Worm (Caenorhabditis elegans) whole organism, L1 larva: ENCODE measurements around the gene F28F5.6.

Experiments used
- C16A3.4 ChIP-seq: fragments of 150-350 bp; optimal IDR thresholded peaks from 2 replicates; lab custom pipeline; 2014; ENCODE audit warnings: missing biosample characterization, missing genetic modification characterization
- F16B12.6 ChIP-seq: fragments of 150-350 bp; optimal IDR thresholded peaks from 2 replicates; lab custom pipeline; 2014; ENCODE audit warnings: missing biosample characterization, missing genetic modification characterization
- alr-1 ChIP-seq: fragments of 200-800 bp; sonication (Bioruptor generic); optimal IDR thresholded peaks from 2 replicates; lab custom pipeline; 2018; ENCODE audit warnings: borderline replicate concordance, mild to moderate bottlenecking, missing genetic modification characterization, missing compliant biosample characterization
- ama-1 ChIP-seq: fragments of 150-350 bp; optimal IDR thresholded peaks from 2 replicates; lab custom pipeline; 2014
- blmp-1 ChIP-seq: fragments of 150-350 bp; optimal IDR thresholded peaks from 2 replicates; lab custom pipeline; 2014; ENCODE audit warnings: missing biosample characterization, missing genetic modification characterization
- dpl-1 ChIP-seq, 3 experiments: fragments of 150-350 bp in 2 of 3; sonication (generic microtip) in 1 of 3; optimal IDR thresholded peaks; 2 replicates each; lab custom pipeline; 2014 to 2017; ENCODE audit warnings: missing biosample characterization in 3 of 3, missing genetic modification characterization in 3 of 3, missing genetic modification reagents in 3 of 3
- efl-1 ChIP-seq, 4 experiments: fragments of 150-350 bp; optimal IDR thresholded peaks in 3 of 4; peaks in 1 of 4; 1 replicate in 1 of 4; 2 replicates in 3 of 4; lab custom pipeline; 2014; ENCODE audit warnings: missing biosample characterization in 2 of 4, missing genetic modification characterization in 2 of 4, missing genetic modification reagents in 2 of 4
- egl-27 ChIP-seq, 2 experiments: fragments of 150-350 bp in 1 of 2; sonication (generic microtip); optimal IDR thresholded peaks; 3 replicates each; lab custom pipeline; 2017 to 2018; ENCODE audit warnings: missing biosample characterization in 2 of 2, missing genetic modification characterization in 2 of 2, missing genetic modification reagents in 2 of 2
- elt-2 ChIP-seq: sonication (generic microtip); optimal IDR thresholded peaks from 2 replicates; lab custom pipeline; 2016; ENCODE audit warnings: missing genetic modification characterization, mild to moderate bottlenecking, inconsistent platforms, missing compliant biosample characterization, missing genetic modification reagents
- hlh-17 ChIP-seq: fragments of 200-800 bp; sonication (Bioruptor generic); optimal IDR thresholded peaks from 2 replicates; lab custom pipeline; 2018; ENCODE audit warnings: missing genetic modification characterization, mild to moderate bottlenecking, missing compliant biosample characterization, moderate library complexity, borderline replicate concordance
- hlh-4 ChIP-seq: sonication (generic microtip); optimal IDR thresholded peaks from 2 replicates; lab custom pipeline; 2016; ENCODE audit warnings: mild to moderate bottlenecking, missing genetic modification characterization, missing compliant biosample characterization
- irx-1 ChIP-seq: sonication (generic microtip); optimal IDR thresholded peaks from 2 replicates; lab custom pipeline; 2016; ENCODE audit warnings: missing genetic modification characterization, missing compliant biosample characterization
- isw-1 ChIP-seq: fragments of 200-800 bp; sonication (Bioruptor generic); IDR thresholded peaks from 2 replicates; pipeline ENCODE4 v1.3.6; 2022; ENCODE audit warnings: missing genetic modification characterization, missing compliant biosample characterization
- lin-13 ChIP-seq: fragments of 150-350 bp; optimal IDR thresholded peaks from 2 replicates; lab custom pipeline; 2014; ENCODE audit warnings: missing biosample characterization, missing genetic modification reagents, missing genetic modification characterization
- lin-14 ChIP-seq: fragments of 200-800 bp; sonication (Bioruptor generic); optimal IDR thresholded peaks from 2 replicates; lab custom pipeline; 2018; ENCODE audit warnings: mild to moderate bottlenecking, missing genetic modification characterization, moderate library complexity, missing compliant biosample characterization
- lin-15B ChIP-seq: fragments of 150-350 bp; sonication (generic microtip); optimal IDR thresholded peaks from 3 replicates; lab custom pipeline; 2014; ENCODE audit warnings: missing biosample characterization, missing genetic modification characterization
- lin-35 ChIP-seq, 2 experiments: fragments of 150-350 bp; optimal IDR thresholded peaks; 2 replicates each; lab custom pipeline; 2014; ENCODE audit warnings: missing biosample characterization in 2 of 2, missing genetic modification characterization in 2 of 2, missing genetic modification reagents in 2 of 2
- lir-3 ChIP-seq: sonication (generic microtip); optimal IDR thresholded peaks from 2 replicates; lab custom pipeline; 2016; ENCODE audit warnings: mild to moderate bottlenecking, missing genetic modification characterization, moderate library complexity, missing compliant biosample characterization; ENCODE audit not compliant: poor library complexity
- lsy-2 ChIP-seq, 2 experiments: fragments of 150-350 bp; optimal IDR thresholded peaks; 2 replicates each; lab custom pipeline; 2014; ENCODE audit warnings: missing biosample characterization in 2 of 2, missing genetic modification characterization in 2 of 2
- mdl-1 ChIP-seq, 2 experiments: fragments of 150-350 bp; optimal IDR thresholded peaks; 2 replicates each; lab custom pipeline; 2014 to 2017; ENCODE audit warnings: missing biosample characterization in 2 of 2, missing genetic modification characterization in 2 of 2, inconsistent platforms in 1 of 2
- mep-1 ChIP-seq: fragments of 150-350 bp; optimal IDR thresholded peaks from 2 replicates; lab custom pipeline; 2014; ENCODE audit warnings: missing biosample characterization, missing genetic modification characterization
- nhr-11 ChIP-seq: fragments of 150-350 bp; optimal IDR thresholded peaks from 2 replicates; lab custom pipeline; 2014; ENCODE audit warnings: missing biosample characterization, missing genetic modification characterization
- nhr-20 ChIP-seq: sonication (generic microtip); optimal IDR thresholded peaks from 2 replicates; lab custom pipeline; 2016; ENCODE audit warnings: mild to moderate bottlenecking, missing genetic modification characterization, missing compliant biosample characterization
- nhr-47 ChIP-seq: sonication (generic microtip); optimal IDR thresholded peaks from 2 replicates; lab custom pipeline; 2016; ENCODE audit warnings: mild to moderate bottlenecking, missing genetic modification characterization, moderate library complexity, missing compliant biosample characterization
- nhr-71 ChIP-seq: sonication (generic microtip); optimal IDR thresholded peaks from 2 replicates; lab custom pipeline; 2016; ENCODE audit warnings: mild to moderate bottlenecking, missing genetic modification characterization, moderate library complexity, missing compliant biosample characterization
- nhr-77 ChIP-seq: fragments of 150-350 bp; optimal IDR thresholded peaks from 2 replicates; lab custom pipeline; 2014; ENCODE audit warnings: missing biosample characterization, missing genetic modification characterization
- nhr-90 ChIP-seq: sonication (generic microtip); optimal IDR thresholded peaks from 2 replicates; lab custom pipeline; 2016; ENCODE audit warnings: mild to moderate bottlenecking, missing genetic modification characterization, missing compliant biosample characterization; ENCODE audit not compliant: poor library complexity
- pqm-1 ChIP-seq: sonication (generic microtip); optimal IDR thresholded peaks from 3 replicates; lab custom pipeline; 2017; ENCODE audit warnings: missing biosample characterization, missing genetic modification characterization
- rnt-1 ChIP-seq: sonication (generic microtip); optimal IDR thresholded peaks from 2 replicates; lab custom pipeline; 2016; ENCODE audit warnings: mild to moderate bottlenecking, missing genetic modification characterization, moderate library complexity, missing compliant biosample characterization
- snu-23 ChIP-seq: sonication (generic microtip); optimal IDR thresholded peaks from 2 replicates; lab custom pipeline; 2016; ENCODE audit warnings: missing genetic modification characterization, missing compliant biosample characterization
- tbx-2 ChIP-seq: sonication (generic microtip); optimal IDR thresholded peaks from 2 replicates; lab custom pipeline; 2016; ENCODE audit warnings: missing genetic modification characterization, missing compliant biosample characterization
- unc-130 ChIP-seq: fragments of 150-350 bp; optimal IDR thresholded peaks from 2 replicates; lab custom pipeline; 2017; ENCODE audit warnings: missing biosample characterization, missing genetic modification characterization, inconsistent platforms
- vab-15 ChIP-seq: sonication (generic microtip); optimal IDR thresholded peaks from 2 replicates; lab custom pipeline; 2017; ENCODE audit warnings: missing genotype, mild to moderate bottlenecking, missing genetic modification characterization, missing compliant biosample characterization
- zag-1 ChIP-seq: fragments of 150-350 bp; optimal IDR thresholded peaks from 2 replicates; lab custom pipeline; 2014; ENCODE audit warnings: missing biosample characterization, missing genetic modification characterization
- ztf-4 ChIP-seq: fragments of 150-350 bp; optimal IDR thresholded peaks from 2 replicates; lab custom pipeline; 2014; ENCODE audit warnings: missing biosample characterization, missing genetic modification characterization

F28F5.6 gene

DNA sequence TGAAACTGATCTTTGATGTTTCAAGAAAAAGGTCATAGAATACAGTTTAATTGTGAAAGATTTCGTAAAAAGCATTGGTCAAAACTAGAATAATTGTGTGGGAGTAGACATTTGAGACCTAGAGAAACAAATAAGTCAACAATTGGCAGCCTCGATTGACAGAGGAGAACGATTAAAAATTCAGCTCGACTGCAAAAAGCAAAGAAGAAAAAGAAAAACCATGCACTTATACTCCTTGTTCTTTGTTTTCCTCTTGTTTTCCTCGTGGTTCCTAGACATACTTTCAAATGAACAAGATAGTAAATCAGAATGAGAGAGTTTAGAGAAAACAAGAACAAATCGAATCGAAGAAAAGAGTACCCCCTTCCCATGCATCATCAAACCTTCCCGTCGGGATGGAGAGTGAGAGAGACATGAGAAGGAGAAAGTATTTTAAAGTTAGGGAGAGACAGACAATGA lies 38.2 kb upstream of the F28F5.6 start (continued):
- TF ChIP-seq blmp-1 (tag; lab: Kevin White, UChicago): peak; percentile 92
- TF ChIP-seq nhr-77 (tag; lab: Kevin White, UChicago): no peak
- TF ChIP-seq isw-1 (GFP tag; lab: Robert Waterston, UW): no peak
- peak; percentile 83 for TF ChIP-seq lin-14 (GFP tag; lab: Kevin White, UChicago)
- peak; percentile 11 for TF ChIP-seq lir-3
- TF ChIP-seq lin-35 (GFP tag; optimal IDR thresholded peaks at IDR 0.05; lab: Kevin White, UChicago): peak; percentile 33 to 70
- peak; percentile 33 to 72 for TF ChIP-seq lsy-2 (tag; optimal IDR thresholded peaks at IDR 0.05; lab: Kevin White, UChicago)
- peak; percentile 76 for TF ChIP-seq mep-1 (tag; lab: Kevin White, UChicago)
- no peak for TF ChIP-seq lin-13
- TF ChIP-seq ama-1 (lab: Kevin White, UChicago): no peak
- TF ChIP-seq nhr-71 (tag; lab: Kevin White, UChicago): peak; percentile 70
- no peak for TF ChIP-seq hlh-17 (GFP tag; lab: Kevin White, UChicago)
- peak; percentile 40 for TF ChIP-seq tbx-2
- TF ChIP-seq nhr-47 (tag; lab: Kevin White, UChicago): peak; percentile 5
- TF ChIP-seq egl-27 (tag; optimal IDR thresholded peaks at IDR 0.05; lab: Kevin White, UChicago): no peak
- TF ChIP-seq unc-130 (tag; lab: Kevin White, UChicago): peak; percentile 37
- peak; percentile 42 for TF ChIP-seq C16A3.4 (tag; lab: Kevin White, UChicago)
- TF ChIP-seq snu-23 (GFP tag; lab: Kevin White, UChicago): peak; percentile 78
- TF ChIP-seq nhr-20 (tag; lab: Kevin White, UChicago): peak; percentile 69

- TF ChIP-seq hlh-4 (tag; lab: Kevin White, UChicago): no peak
- no peak for TF ChIP-seq rnt-1
- TF ChIP-seq mdl-1 (tag; optimal IDR thresholded peaks at IDR 0.05; lab: Kevin White, UChicago): no peak
- TF ChIP-seq nhr-11 (tag; lab: Kevin White, UChicago): no peak
- TF ChIP-seq efl-1 (optimal IDR thresholded peaks at IDR 0.05; lab: Kevin White, UChicago): no peak
- TF ChIP-seq efl-1 (GFP tag; optimal IDR thresholded peaks at IDR 0.05 in 1 of 2; lab: Kevin White, UChicago): no peak
- TF ChIP-seq lsy-2 (tag; optimal IDR thresholded peaks at IDR 0.05; lab: Kevin White, UChicago): no peak
- no peak for TF ChIP-seq isw-1 (GFP tag; lab: Robert Waterston, UW)
- no peak for TF ChIP-seq nhr-77 (tag; lab: Kevin White, UChicago)
- TF ChIP-seq zag-1: no peak
- TF ChIP-seq vab-15 (tag; lab: Kevin White, UChicago): no peak
- TF ChIP-seq egl-27 (tag; optimal IDR thresholded peaks at IDR 0.05; lab: Kevin White, UChicago): no peak
- TF ChIP-seq dpl-1 (GFP tag; optimal IDR thresholded peaks at IDR 0.05; lab: Kevin White, UChicago): no peak
- no peak for TF ChIP-seq nhr-47 (tag; lab: Kevin White, UChicago)
- TF ChIP-seq irx-1 (tag; lab: Kevin White, UChicago): no peak
- TF ChIP-seq hlh-17 (GFP tag; lab: Kevin White, UChicago): no peak
- no peak for TF ChIP-seq alr-1
- no peak for TF ChIP-seq snu-23 (GFP tag; lab: Kevin White, UChicago)
- no peak for TF ChIP-seq lin-15B (tag; lab: Kevin White, UChicago)
Measured at ce11 chrIII:6856709-6857108, 37.5 kb upstream of the F28F5.6 start, which contains the start of gene zak-1. TSS of gene zak-1 (minus strand) at chrIII:6856809.

ce11 chrIII:6850255-6850654 lies 31.1 kb upstream of the F28F5.6 start, which contains the start of gene srv-1:
TSS of gene srv-1 (plus strand) at chrIII:6850385.
- TF ChIP-seq nhr-90 (tag; lab: Kevin White, UChicago) (peak; percentile 8), efl-1 (optimal IDR thresholded peaks at IDR 0.05; lab: Kevin White, UChicago) (no peak), efl-1 (GFP tag; optimal IDR thresholded peaks at IDR 0.05 in 1 of 2; lab: Kevin White, UChicago) (peak in 1 of 2 experiments; percentile 72), lin-35 (GFP tag; optimal IDR thresholded peaks at IDR 0.05; lab: Kevin White, UChicago) (peak in 1 of 2 experiments; percentile 14), elt-2 (tag; lab: Kevin White, UChicago) (peak; percentile 92), ztf-4 (tag; lab: Kevin White, UChicago) (no peak), pqm-1 (tag; lab: Kevin White, UChicago) (peak; percentile 73), ama-1 (lab: Kevin White, UChicago) (no peak), nhr-71 (tag; lab: Kevin White, UChicago) (peak; percentile 31), F16B12.6 (no peak)
- TF ChIP-seq, all 84 proteins: peak for 6
